Fruit fly (Drosophila melanogaster) whole organism, embryonic: ENCODE data around the gene CG45546.
A peak's percentile ranks its signal among the peaks of the same experiment; 100 is the strongest.

Experiments used
- Blimp-1 ChIP-seq: fragments of 200-800 bp; sonication (Bioruptor generic); optimal IDR thresholded peaks from 3 replicates; lab custom pipeline; 2018; ENCODE audit warnings: missing biosample characterization, missing genetic modification characterization, mild to moderate bottlenecking, moderate library complexity, missing genetic modification reagents
- CG11504 ChIP-seq: fragments of 200-800 bp; sonication (Bioruptor generic); optimal IDR thresholded peaks from 3 replicates; lab custom pipeline; 2019; ENCODE audit warnings: missing biosample characterization, mild to moderate bottlenecking, missing genetic modification characterization, moderate library complexity
- CG11695 ChIP-seq: fragments of 200-800 bp; sonication (Bioruptor generic); IDR thresholded peaks from 3 replicates; pipeline ENCODE4 v1.3.6; 2022; ENCODE audit warnings: missing biosample characterization, missing genetic modification characterization
- CG12942 ChIP-seq: fragments of 200-800 bp; sonication (Bioruptor generic); optimal IDR thresholded peaks from 3 replicates; lab custom pipeline; 2016; ENCODE audit warnings: missing biosample characterization, missing genetic modification characterization
- CG13775 ChIP-seq: fragments of 200-800 bp; sonication (Bioruptor generic); optimal IDR thresholded peaks from 3 replicates; lab custom pipeline; 2017; ENCODE audit warnings: missing biosample characterization, mild to moderate bottlenecking, missing genetic modification characterization
- CG15073 ChIP-seq: fragments of 200-800 bp; sonication (Bioruptor generic); optimal IDR thresholded peaks from 2 replicates; lab custom pipeline; 2016; ENCODE audit warnings: missing biosample characterization, missing genetic modification characterization
- CG1529 ChIP-seq: fragments of 200-800 bp; sonication (Bioruptor generic); optimal IDR thresholded peaks from 3 replicates; lab custom pipeline; 2018; ENCODE audit warnings: missing biosample characterization, missing genetic modification characterization
- CG16813 ChIP-seq: fragments of 200-800 bp; sonication (Bioruptor generic); IDR thresholded peaks from 3 replicates; pipeline ENCODE4 v1.3.6; 2022; ENCODE audit warnings: missing biosample characterization, missing genetic modification characterization; ENCODE audit not compliant: partially characterized antibody
- CG18476 ChIP-seq: fragments of 200-800 bp; sonication (Bioruptor generic); optimal IDR thresholded peaks from 2 replicates; lab custom pipeline; 2016; ENCODE audit warnings: missing biosample characterization, mild to moderate bottlenecking, missing genetic modification characterization
- CG2120 ChIP-seq: fragments of 200-800 bp; sonication (Bioruptor generic); optimal IDR thresholded peaks from 3 replicates; lab custom pipeline; 2016; ENCODE audit warnings: missing biosample characterization, missing genetic modification characterization
- CG2889 ChIP-seq: fragments of 200-800 bp; sonication (Bioruptor generic); IDR thresholded peaks from 3 replicates; pipeline ENCODE4 v1.3.6; 2022; ENCODE audit warnings: missing biosample characterization, missing genetic modification characterization
- CG33557 ChIP-seq: fragments of 200-800 bp; sonication (Bioruptor generic); optimal IDR thresholded peaks from 2 replicates; lab custom pipeline; 2019; ENCODE audit warnings: missing biosample characterization, mild to moderate bottlenecking, missing genetic modification characterization, moderate library complexity
- CG34224 ChIP-seq: fragments of 200-800 bp; sonication (Bioruptor generic); IDR thresholded peaks from 3 replicates; pipeline ENCODE4 v1.3.6; 2022; ENCODE audit warnings: missing biosample characterization, missing genetic modification characterization; ENCODE audit not compliant: partially characterized antibody
- CG4282 ChIP-seq: fragments of 200-800 bp; sonication (Bioruptor generic); optimal IDR thresholded peaks from 2 replicates; lab custom pipeline; 2016; ENCODE audit warnings: missing biosample characterization, missing genetic modification characterization
- CG4854 ChIP-seq: fragments of 200-800 bp; sonication (Bioruptor generic); optimal IDR thresholded peaks from 2 replicates; lab custom pipeline; 2016; ENCODE audit warnings: missing biosample characterization, missing genetic modification characterization, inconsistent platforms
- CG5180 ChIP-seq: fragments of 200-800 bp; sonication (Bioruptor generic); optimal IDR thresholded peaks from 3 replicates; lab custom pipeline; 2017; ENCODE audit warnings: missing biosample characterization, missing genetic modification characterization, mild to moderate bottlenecking, moderate library complexity, missing genetic modification reagents
- CG5953 ChIP-seq: fragments of 200-800 bp; sonication (Bioruptor generic); IDR thresholded peaks from 2 replicates; pipeline ENCODE4 v1.3.6; 2022; ENCODE audit warnings: missing biosample characterization, missing genetic modification characterization
- CG7745 ChIP-seq: fragments of 200-800 bp; sonication (Bioruptor generic); optimal IDR thresholded peaks from 2 replicates; lab custom pipeline; 2018; ENCODE audit warnings: missing biosample characterization, mild to moderate bottlenecking, missing genetic modification characterization, moderate library complexity
- CG7839 ChIP-seq: fragments of 200-800 bp; sonication (Bioruptor generic); optimal IDR thresholded peaks from 3 replicates; lab custom pipeline; 2018; ENCODE audit warnings: missing biosample characterization, mild to moderate bottlenecking, missing genetic modification characterization, moderate library complexity
- CG8924 ChIP-seq: fragments of 200-800 bp; optimal IDR thresholded peaks from 3 replicates; lab custom pipeline; 2019; ENCODE audit warnings: missing biosample characterization, mild to moderate bottlenecking, missing genetic modification characterization, moderate library complexity
- CkIIα-i1 ChIP-seq: fragments of 200-800 bp; sonication (Bioruptor generic); IDR thresholded peaks from 2 replicates; pipeline ENCODE4 v1.3.6; 2022; ENCODE audit warnings: missing biosample characterization, missing genetic modification characterization
- Ets65A ChIP-seq: fragments of 200-800 bp; sonication (Bioruptor generic); peaks from one replicate; lab custom pipeline; 2016; ENCODE audit warnings: missing biosample characterization, missing genetic modification characterization
- Fer1 ChIP-seq: fragments of 200-800 bp; sonication (Bioruptor generic); optimal IDR thresholded peaks from 2 replicates; lab custom pipeline; 2017; ENCODE audit warnings: missing biosample characterization, mild to moderate bottlenecking, missing genetic modification characterization
- Hey ChIP-seq: fragments of 200-800 bp; sonication (Bioruptor generic); optimal IDR thresholded peaks from 3 replicates; lab custom pipeline; 2018; ENCODE audit warnings: missing biosample characterization, mild to moderate bottlenecking, missing genetic modification characterization
- Hr39 ChIP-seq: fragments of >200 bp; optimal IDR thresholded peaks from 2 replicates; lab custom pipeline; 2017
- Hr78 ChIP-seq, 2 experiments: fragments of 200-800 bp in 1 of 2; fragments of >200 bp in 1 of 2; sonication (Bioruptor generic) in 1 of 2; optimal IDR thresholded peaks; 2 replicates each; lab custom pipeline; 2017 to 2019; ENCODE audit warnings: missing biosample characterization in 2 of 2, missing genetic modification characterization in 2 of 2, mild to moderate bottlenecking in 1 of 2, moderate library complexity in 1 of 2
- MBD-R2 ChIP-seq: fragments of 200-800 bp; sonication (Bioruptor generic); IDR thresholded peaks from 2 replicates; pipeline ENCODE4 v1.3.6; 2022; ENCODE audit warnings: missing biosample characterization, missing genetic modification characterization
- MTF-1 ChIP-seq: fragments of 200-800 bp; sonication (Bioruptor generic); optimal IDR thresholded peaks from 2 replicates; lab custom pipeline; 2018; ENCODE audit warnings: missing biosample characterization, mild to moderate bottlenecking, missing genetic modification characterization, borderline replicate concordance
- Mrtf ChIP-seq: fragments of 200-800 bp; sonication (Bioruptor generic); IDR thresholded peaks from 3 replicates; pipeline ENCODE4 v1.3.6; 2022; ENCODE audit warnings: missing biosample characterization, missing genetic modification characterization
- NK7.1 ChIP-seq: fragments of 200-800 bp; sonication (Bioruptor generic); optimal IDR thresholded peaks from 3 replicates; lab custom pipeline; 2016; ENCODE audit warnings: missing biosample characterization, missing genetic modification characterization
- ara ChIP-seq: fragments of 200-800 bp; sonication (Bioruptor generic); IDR thresholded peaks from 2 replicates; pipeline ENCODE4 v1.3.6; 2022; ENCODE audit warnings: missing biosample characterization, missing genetic modification characterization
- cad ChIP-seq: fragments of >200 bp; optimal IDR thresholded peaks from 2 replicates; lab custom pipeline; 2017; ENCODE audit warnings: missing biosample characterization, missing genetic modification characterization
- da ChIP-seq: fragments of 200-800 bp; sonication (Bioruptor generic); optimal IDR thresholded peaks from 2 replicates; lab custom pipeline; 2016; ENCODE audit warnings: missing biosample characterization, missing genetic modification characterization
- dmrt99B ChIP-seq: fragments of 200-800 bp; sonication (Bioruptor generic); optimal IDR thresholded peaks from 2 replicates; lab custom pipeline; 2018; ENCODE audit warnings: missing biosample characterization, mild to moderate bottlenecking, missing genetic modification characterization, moderate library complexity
- dysf ChIP-seq: fragments of 200-800 bp; sonication (Bioruptor generic); IDR thresholded peaks from 3 replicates; pipeline ENCODE4 v1.3.6; 2022; ENCODE audit warnings: missing biosample characterization, missing genetic modification characterization
- fd64A ChIP-seq: fragments of 200-800 bp; sonication (Bioruptor generic); optimal IDR thresholded peaks from 3 replicates; lab custom pipeline; 2018; ENCODE audit warnings: missing biosample characterization, mild to moderate bottlenecking, missing genetic modification characterization
- fd96Cb ChIP-seq: fragments of 200-800 bp; sonication (Bioruptor generic); optimal IDR thresholded peaks from 2 replicates; lab custom pipeline; 2018; ENCODE audit warnings: missing biosample characterization, mild to moderate bottlenecking, missing genetic modification characterization, moderate library complexity
- gcm2 ChIP-seq: fragments of 200-800 bp; sonication (Bioruptor generic); optimal IDR thresholded peaks from 2 replicates; lab custom pipeline; 2016; ENCODE audit warnings: missing biosample characterization, missing genetic modification characterization
- grn ChIP-seq: fragments of 200-800 bp; sonication (Bioruptor generic); optimal IDR thresholded peaks from 3 replicates; lab custom pipeline; 2017; ENCODE audit warnings: missing biosample characterization, missing genetic modification characterization
- nerfin-2 ChIP-seq: fragments of 200-800 bp; sonication (Bioruptor generic); IDR thresholded peaks from 2 replicates; pipeline ENCODE4 v1.3.6; 2022; ENCODE audit warnings: missing biosample characterization, missing genetic modification characterization; ENCODE audit not compliant: partially characterized antibody
- phol ChIP-seq: fragments of 200-800 bp; sonication (Bioruptor generic); optimal IDR thresholded peaks from 3 replicates; lab custom pipeline; 2018; ENCODE audit warnings: missing biosample characterization, mild to moderate bottlenecking, missing genetic modification characterization, moderate library complexity
- prd ChIP-seq, 3 experiments: fragments of >200 bp in 2 of 3; fragments of 200-800 bp in 1 of 3; sonication (Bioruptor generic) in 1 of 3; optimal IDR thresholded peaks in 2 of 3; IDR thresholded peaks in 1 of 3; 2 replicates in 2 of 3; 3 replicates in 1 of 3; pipeline versions ENCODE4 v1.3.6 to Lab custom; 2017 to 2022; ENCODE audit warnings: missing biosample characterization in 1 of 3, missing genetic modification characterization in 1 of 3
- ssp ChIP-seq: fragments of 200-800 bp; sonication (Bioruptor generic); IDR thresholded peaks from 2 replicates; pipeline ENCODE4 v1.3.6; 2022; ENCODE audit warnings: missing biosample characterization, missing genetic modification characterization
- stc ChIP-seq: fragments of 200-800 bp; sonication (Bioruptor generic); IDR thresholded peaks from 2 replicates; pipeline ENCODE4 v1.3.6; 2022; ENCODE audit warnings: missing biosample characterization, missing genetic modification characterization
- tio ChIP-seq: fragments of 200-800 bp; sonication (Bioruptor generic); optimal IDR thresholded peaks from 2 replicates; lab custom pipeline; 2017; ENCODE audit warnings: missing biosample characterization, missing genetic modification characterization, inconsistent platforms
- ttk ChIP-seq: fragments of 200-800 bp; sonication (Bioruptor generic); IDR thresholded peaks from 2 replicates; pipeline ENCODE4 v2.1.2; 2022; ENCODE audit warnings: missing biosample characterization, missing genetic modification characterization
- tup ChIP-seq: fragments of 200-800 bp; sonication (Bioruptor generic); optimal IDR thresholded peaks from 2 replicates; lab custom pipeline; 2016; ENCODE audit warnings: missing biosample characterization, mild to moderate bottlenecking, missing genetic modification characterization, moderate library complexity
- unpg ChIP-seq: fragments of 200-800 bp; sonication (Bioruptor generic); optimal IDR thresholded peaks from 3 replicates; lab custom pipeline; 2018; ENCODE audit warnings: missing biosample characterization, mild to moderate bottlenecking, missing genetic modification characterization, moderate library complexity
- vfl ChIP-seq: fragments of 200-800 bp; sonication (Bioruptor generic); optimal IDR thresholded peaks from 2 replicates; lab custom pipeline; 2016; ENCODE audit warnings: missing biosample characterization, missing genetic modification characterization
- wek ChIP-seq: fragments of 200-800 bp; sonication (Bioruptor generic); optimal IDR thresholded peaks from 3 replicates; lab custom pipeline; 2018; ENCODE audit warnings: missing biosample characterization, mild to moderate bottlenecking, missing genetic modification characterization, moderate library complexity
- yki ChIP-seq: fragments of >200 bp; optimal IDR thresholded peaks from 3 replicates; lab custom pipeline; 2018
- z ChIP-seq: fragments of 200-800 bp; sonication (Bioruptor generic); IDR thresholded peaks from 3 replicates; pipeline ENCODE4 v1.3.6; 2022; ENCODE audit warnings: missing biosample characterization, missing genetic modification characterization

The CG45546 gene

dm6 chr3R:29322637-29323036, 46.5 kb upstream of the CG45546 start (continued):
- TF ChIP-seq CG7745 (tag; lab: Kevin White, UChicago) (no peak), Hr39 (no peak), dysf (GFP tag; lab: Robert Waterston, UW) (peak; percentile 60; the same call in 1 of the 3 replicates), CG11695 (no peak), tio (no peak), da (GFP tag; lab: Kevin White, UChicago) (no peak), CG4854 (GFP tag; lab: Kevin White, UChicago) (no peak), fd64A (GFP tag; lab: Kevin White, UChicago) (no peak), CG4282 (GFP tag; lab: Kevin White, UChicago) (no peak), ttk (GFP tag; lab: Robert Waterston, UW) (no peak), CG34224 (no peak), CkIIα-i1 (GFP tag; lab: Robert Waterston, UW) (no peak), nerfin-2 (GFP tag; lab: Robert Waterston, UW) (no peak), unpg (GFP tag; lab: Kevin White, UChicago) (no peak), Blimp-1 (GFP tag; lab: Kevin White, UChicago) (no peak), z (GFP tag; lab: Robert Waterston, UW) (no peak), cad (GFP tag; lab: Kevin White, UChicago) (no peak), yki (lab: Kevin White, UChicago) (no peak), CG2120 (peak; percentile 33), CG5180 (GFP tag; lab: Kevin White, UChicago) (no peak), phol (no peak), ssp (GFP tag; lab: Robert Waterston, UW) (no peak), CG8924 (tag; lab: Kevin White, UChicago) (no peak), CG18476 (GFP tag; lab: Kevin White, UChicago) (no peak), CG2889 (GFP tag; lab: Robert Waterston, UW) (no peak), dmrt99B (tag; lab: Kevin White, UChicago) (no peak), CG1529 (no peak), CG12942 (GFP tag; lab: Kevin White, UChicago) (no peak), grn (GFP tag; lab: Kevin White, UChicago) (no peak), Ets65A (GFP tag; lab: Kevin White, UChicago) (peak; percentile 89), Hey (no peak), wek (GFP tag; lab: Kevin White, UChicago) (no peak), MBD-R2 (GFP tag; lab: Robert Waterston, UW) (0 out of 2 replicates have a peak, but pooled peaks have one; percentile 11), CG33557 (GFP tag; lab: Kevin White, UChicago) (no peak), MTF-1 (GFP tag; lab: Kevin White, UChicago) (no peak), Hr78 (GFP tag; optimal IDR thresholded peaks at IDR 0.05; lab: Kevin White, UChicago) (no peak), gcm2 (GFP tag; lab: Kevin White, UChicago) (no peak), tup (no peak)

- TF ChIP-seq vfl (no peak), CG11504 (peak; percentile 5), Fer1 (GFP tag; lab: Kevin White, UChicago) (peak; percentile 6), CG7839 (tag; lab: Kevin White, UChicago) (peak; percentile 7), fd96Cb (tag; lab: Kevin White, UChicago) (no peak), CG5953 (0 out of 2 replicates have a peak, but pooled peaks have one; percentile 9), prd (optimal IDR thresholded peaks at IDR 0.05; lab: Kevin White, UChicago) (no peak), prd (GFP tag; IDR thresholded peaks at IDR 0.05; lab: Robert Waterston, UW) (0 out of 3 replicates have a peak, but pooled peaks have one; percentile 33), NK7.1 (GFP tag; lab: Kevin White, UChicago) (no peak), CG16813 (GFP tag; lab: Robert Waterston, UW) (no peak), stc (GFP tag; lab: Robert Waterston, UW) (peak; percentile 49; the same call in 1 of the 2 replicates), CG13775 (GFP tag; lab: Kevin White, UChicago) (no peak), CG15073 (GFP tag; lab: Kevin White, UChicago) (no peak), Mrtf (GFP tag; lab: Robert Waterston, UW) (peak; percentile 44; the same call in 1 of the 3 replicates), ara (GFP tag; lab: Robert Waterston, UW) (no peak)
These were observed 40.5 kb upstream of the CG45546 start for dm6 chr3R:29328607-29329006.
